Fruit fly (Drosophila melanogaster) whole organism, larva: ENCODE data around the gene CG4849.

Experiments used
- noc ChIP-seq: fragments of 200-800 bp; sonication (Bioruptor generic); optimal IDR thresholded peaks from 3 replicates; lab custom pipeline; 2019; ENCODE audit warnings: missing biosample characterization, mild to moderate bottlenecking, missing genetic modification characterization, moderate library complexity

The CG4849 gene

DNA sequence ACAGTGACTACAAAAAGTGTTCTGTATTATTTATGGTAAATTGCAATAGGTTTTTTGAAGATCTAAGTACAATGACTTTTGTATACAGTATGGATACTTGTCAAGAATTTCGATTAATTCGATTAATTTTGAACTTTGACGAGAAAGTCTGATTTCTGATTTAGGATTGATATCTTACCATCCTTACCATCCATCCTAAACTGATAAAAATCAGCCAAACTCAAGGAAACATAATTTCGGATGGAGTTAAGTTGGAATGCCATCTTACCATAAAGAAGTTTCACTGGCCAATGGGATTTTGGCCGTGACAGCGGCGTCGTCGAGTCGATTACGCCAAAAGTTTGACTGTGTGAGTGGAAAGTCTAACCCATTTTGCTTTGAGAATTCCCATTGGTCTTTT is 27.4 kb downstream of the CG4849 start, which contains the start of gene CG4815:
CG4815 (minus strand) TSS at position 101 of the 400 bp plus-strand sequence.
- TF ChIP-seq noc (tag; lab: Kevin White, UChicago), result no peak

- TF ChIP-seq noc (tag; lab: Kevin White, UChicago), result no peak
Observed at dm6 chr3R:28004034-28004433, 40.8 kb downstream of the CG4849 start.

- no peak for TF ChIP-seq noc (tag; lab: Kevin White, UChicago)
Observed at dm6 chr3R:28015028-28015427, 51.8 kb downstream of the CG4849 start.
